Worm (Caenorhabditis elegans): ENCODE measurements around the gene srw-55.

The srw-55 gene

ce11 chrV:15965114-15965513, 25.0 kb upstream of the srw-55 start, which contains the start of gene sri-2:
TSS of gene sri-2 (minus strand) at chrV:15965214.
- TF ChIP-seq aha-1 (tag) (peak; percentile 21), daf-8 (GFP tag; IDR thresholded peaks at IDR 0.05) (no peak)

ce11 chrV:15959456-15959855, 19.3 kb upstream of the srw-55 start:
- TF ChIP-seq nhr-48 (tag; optimal IDR thresholded peaks at IDR 0.05) (peak; percentile 26), D1046.2 (GFP tag; IDR thresholded peaks at IDR 0.05) (no peak)

- TF ChIP-seq F37D6.2 (tag; optimal IDR thresholded peaks at IDR 0.05) (no peak), nhr-10 (tag; optimal IDR thresholded peaks at IDR 0.05) (no peak), rbr-2 (tag; optimal IDR thresholded peaks at IDR 0.05) (no peak), Y75B8A.6 (GFP tag; IDR thresholded peaks at IDR 0.05) (no peak), daf-19 (GFP tag; conservative IDR thresholded peaks at IDR 0.05) (no peak), nhr-42 (GFP tag; IDR thresholded peaks at IDR 0.05) (no peak), F49E8.2 (tag; optimal IDR thresholded peaks at IDR 0.05; ENCODE audit: borderline replicate concordance) (no peak), zfp-3 (GFP tag; conservative IDR thresholded peaks at IDR 0.05) (no peak), fkh-10 (GFP tag; optimal IDR thresholded peaks at IDR 0.05) (no peak), F10B5.3 (tag; optimal IDR thresholded peaks at IDR 0.05) (no peak), egl-27 (tag; optimal IDR thresholded peaks at IDR 0.05) (no peak), nhr-25 (tag; optimal IDR thresholded peaks at IDR 0.05; ENCODE audit: borderline replicate concordance, insufficient read depth) (no peak), nhr-11 (tag; optimal IDR thresholded peaks at IDR 0.05) (no peak), cey-2 (tag; optimal IDR thresholded peaks at IDR 0.05; ENCODE audit: borderline replicate concordance, insufficient read depth) (no peak), ztf-11 (tag; optimal IDR thresholded peaks at IDR 0.05) (no peak), F26F4.8 (GFP tag; conservative IDR thresholded peaks at IDR 0.05) (no peak)
These were observed 16.9 kb upstream of the srw-55 start, which contains the start of gene F36G9.3 for ce11 chrV:15957098-15957497. TSS of gene F36G9.3 (plus strand) at chrV:15957398.

- no peak for TF ChIP-seq spr-1 (tag; optimal IDR thresholded peaks at IDR 0.05)
- TF ChIP-seq nhr-6 (tag; optimal IDR thresholded peaks at IDR 0.05), result no peak
- TF ChIP-seq ZK337.2 (GFP tag; IDR thresholded peaks at IDR 0.05), result no peak
- TF ChIP-seq aha-1 (tag), result peak; percentile 29
These were observed 15.3 kb upstream of the srw-55 start, which contains the start of gene srh-186 for ce11 chrV:15955497-15955896. TSS of gene srh-186 (plus strand) at chrV:15955797.

ce11 chrV:15954932-15955331, 14.8 kb upstream of the srw-55 start, which contains the start of gene srw-57:
TSS of gene srw-57 (minus strand) at chrV:15955032.
- no peak for TF ChIP-seq unc-130 (GFP tag; optimal IDR thresholded peaks at IDR 0.05)
- TF ChIP-seq egl-27 (tag; optimal IDR thresholded peaks at IDR 0.05), result no peak
- TF ChIP-seq Y75B8A.6 (GFP tag; IDR thresholded peaks at IDR 0.05), result no peak
- TF ChIP-seq ceh-82 (tag; optimal IDR thresholded peaks at IDR 0.05), result no peak
- TF ChIP-seq nhr-25 (tag; optimal IDR thresholded peaks at IDR 0.05; ENCODE audit: borderline replicate concordance, insufficient read depth), result no peak
- no peak for TF ChIP-seq mdt-29 (GFP tag; IDR thresholded peaks at IDR 0.05)
- no peak for TF ChIP-seq ceh-62 (tag; optimal IDR thresholded peaks at IDR 0.05)
- TF ChIP-seq vab-7 (GFP tag; IDR thresholded peaks at IDR 0.05), result no peak
- no peak for TF ChIP-seq aha-1 (tag)
- TF ChIP-seq unc-62 (GFP tag; optimal IDR thresholded peaks at IDR 0.05 in 1 of 2), result no peak
- TF ChIP-seq unc-62 (tag; optimal IDR thresholded peaks at IDR 0.05), result no peak
- TF ChIP-seq Y105C5A.15 (GFP tag; IDR thresholded peaks at IDR 0.05), result no peak

- TF ChIP-seq nhr-102 (tag; optimal IDR thresholded peaks at IDR 0.05) (no peak), egl-27 (tag; optimal IDR thresholded peaks at IDR 0.05) (no peak), cey-2 (tag; optimal IDR thresholded peaks at IDR 0.05; ENCODE audit: borderline replicate concordance, insufficient read depth) (no peak), nhr-48 (tag; optimal IDR thresholded peaks at IDR 0.05) (no peak)
These were observed 12.6 kb upstream of the srw-55 start, which contains the start of gene srw-56 for ce11 chrV:15952762-15953161. TSS of gene srw-56 (minus strand) at chrV:15952862.
